Worm (Caenorhabditis elegans) whole organism, L2 larva: ENCODE results near the gene R10H1.1.

Experiments
- R02D3.7 ChIP-seq: fragments of 150-350 bp; optimal IDR thresholded peaks from 2 replicates; lab custom pipeline; 2014; ENCODE audit warnings: missing biosample characterization, missing genetic modification characterization
- ZK546.5 ChIP-seq: sonication (generic microtip); optimal IDR thresholded peaks from 2 replicates; lab custom pipeline; 2017; ENCODE audit warnings: missing biosample characterization, missing genetic modification characterization
- aly-2 ChIP-seq: fragments of 150-350 bp; optimal IDR thresholded peaks from 2 replicates; lab custom pipeline; 2014; ENCODE audit warnings: missing biosample characterization, missing genetic modification characterization
- blmp-1 ChIP-seq: sonication (generic microtip); optimal IDR thresholded peaks from 2 replicates; lab custom pipeline; 2017; ENCODE audit warnings: missing genetic modification characterization, mild to moderate bottlenecking, missing compliant biosample characterization, antibody characterized with exemption, moderate library complexity; ENCODE audit not compliant: insufficient read depth
- ceh-82 ChIP-seq: fragments of 150-350 bp; optimal IDR thresholded peaks from 2 replicates; lab custom pipeline; 2014; ENCODE audit warnings: missing biosample characterization, missing genetic modification characterization
- crh-2 ChIP-seq: sonication (generic microtip); optimal IDR thresholded peaks from 2 replicates; lab custom pipeline; 2017; ENCODE audit warnings: missing biosample characterization, missing genetic modification characterization
- dmd-4 ChIP-seq: sonication (generic microtip); optimal IDR thresholded peaks from 2 replicates; lab custom pipeline; 2017; ENCODE audit warnings: missing biosample characterization, missing genetic modification characterization
- egl-27 ChIP-seq: sonication (generic microtip); optimal IDR thresholded peaks from 3 replicates; lab custom pipeline; 2017; ENCODE audit warnings: missing biosample characterization, missing genetic modification reagents, missing genetic modification characterization
- fos-1 ChIP-seq: fragments of 150-350 bp; optimal IDR thresholded peaks from 2 replicates; lab custom pipeline; 2014; ENCODE audit warnings: missing biosample characterization, missing genetic modification characterization
- gmeb-1 ChIP-seq: fragments of 150-350 bp; optimal IDR thresholded peaks from 2 replicates; lab custom pipeline; 2014; ENCODE audit warnings: missing biosample characterization, missing genetic modification characterization
- lin-11 ChIP-seq: fragments of 150-350 bp; sonication (generic microtip); optimal IDR thresholded peaks from 2 replicates; lab custom pipeline; 2014; ENCODE audit warnings: missing biosample characterization, missing genetic modification characterization, inconsistent platforms, mixed read lengths
- lin-13 ChIP-seq: fragments of 150-350 bp; optimal IDR thresholded peaks from 2 replicates; lab custom pipeline; 2014; ENCODE audit warnings: missing biosample characterization, missing genetic modification reagents, missing genetic modification characterization
- lin-39 ChIP-seq: fragments of 150-350 bp; optimal IDR thresholded peaks from 2 replicates; lab custom pipeline; 2014; ENCODE audit warnings: missing biosample characterization, missing genetic modification reagents, missing genetic modification characterization
- lsy-2 ChIP-seq, 2 experiments: fragments of 150-350 bp in 1 of 2; sonication (generic microtip) in 1 of 2; optimal IDR thresholded peaks; 2 replicates each; lab custom pipeline; 2014 to 2017; ENCODE audit warnings: missing biosample characterization in 2 of 2, missing genetic modification characterization in 2 of 2
- mab-5 ChIP-seq: fragments of 150-350 bp; optimal IDR thresholded peaks from 2 replicates; lab custom pipeline; 2014; ENCODE audit warnings: missing biosample characterization, missing genetic modification characterization
- nhr-10 ChIP-seq: sonication (generic microtip); optimal IDR thresholded peaks from 2 replicates; lab custom pipeline; 2017; ENCODE audit warnings: missing biosample characterization, missing genetic modification characterization
- nhr-11 ChIP-seq: fragments of 150-350 bp; optimal IDR thresholded peaks from 2 replicates; lab custom pipeline; 2014; ENCODE audit warnings: missing biosample characterization, missing genetic modification characterization
- nhr-129 ChIP-seq: fragments of 150-350 bp; optimal IDR thresholded peaks from 2 replicates; lab custom pipeline; 2014; ENCODE audit warnings: missing biosample characterization, missing genetic modification characterization
- nhr-21 ChIP-seq: fragments of 150-350 bp; optimal IDR thresholded peaks from 2 replicates; lab custom pipeline; 2014; ENCODE audit warnings: missing biosample characterization, missing genetic modification characterization
- nhr-23 ChIP-seq: fragments of 150-350 bp; optimal IDR thresholded peaks from 2 replicates; lab custom pipeline; 2014; ENCODE audit warnings: missing biosample characterization, missing genetic modification reagents, missing genetic modification characterization
- nhr-25 ChIP-seq: fragments of 150-350 bp; sonication (generic microtip); optimal IDR thresholded peaks from 3 replicates; lab custom pipeline; 2014; ENCODE audit warnings: missing biosample characterization, missing genetic modification characterization
- sem-4 ChIP-seq: fragments of 150-350 bp; optimal IDR thresholded peaks from 2 replicates; lab custom pipeline; 2014; ENCODE audit warnings: missing biosample characterization, missing genetic modification reagents, missing genetic modification characterization
- skn-1 ChIP-seq: sonication (generic microtip); optimal IDR thresholded peaks from 2 replicates; lab custom pipeline; 2017; ENCODE audit warnings: missing biosample characterization, missing genetic modification characterization
- sma-3 ChIP-seq: sonication (generic microtip); optimal IDR thresholded peaks from 2 replicates; lab custom pipeline; 2016; ENCODE audit warnings: missing genetic modification reagents, missing genetic modification characterization, missing compliant biosample characterization
- sma-9 ChIP-seq, 2 experiments: fragments of 150-350 bp in 1 of 2; sonication (generic microtip) in 1 of 2; optimal IDR thresholded peaks; 2 replicates each; lab custom pipeline; 2014 to 2016; ENCODE audit warnings: missing genetic modification characterization in 2 of 2, mild to moderate bottlenecking in 1 of 2, missing biosample characterization in 1 of 2, missing compliant biosample characterization in 1 of 2, missing genetic modification reagents in 1 of 2, moderate library complexity in 1 of 2
- snpc-4 ChIP-seq: fragments of 150-350 bp; optimal IDR thresholded peaks from 2 replicates; lab custom pipeline; 2014; ENCODE audit warnings: missing biosample characterization, missing genetic modification characterization
- unc-55 ChIP-seq: fragments of 150-350 bp; sonication (generic microtip); optimal IDR thresholded peaks from 3 replicates; lab custom pipeline; 2014; ENCODE audit warnings: missing biosample characterization, missing genetic modification reagents, missing genetic modification characterization
- zag-1 ChIP-seq: fragments of 150-350 bp; optimal IDR thresholded peaks from 2 replicates; lab custom pipeline; 2014; ENCODE audit warnings: missing biosample characterization, missing genetic modification characterization
- ztf-1 ChIP-seq: fragments of 200-800 bp; sonication (Bioruptor generic); conservative IDR thresholded peaks from 2 replicates; pipeline ENCODE4 v1.3.6; 2022; ENCODE audit warnings: missing genetic modification characterization, missing compliant biosample characterization
- ztf-11 ChIP-seq: sonication (generic microtip); optimal IDR thresholded peaks from 2 replicates; lab custom pipeline; 2017; ENCODE audit warnings: missing biosample characterization, missing genetic modification characterization
- ztf-4 ChIP-seq: fragments of 150-350 bp; optimal IDR thresholded peaks from 2 replicates; lab custom pipeline; 2014; ENCODE audit warnings: missing biosample characterization, missing genetic modification characterization

Gene R10H1.1

DNA sequence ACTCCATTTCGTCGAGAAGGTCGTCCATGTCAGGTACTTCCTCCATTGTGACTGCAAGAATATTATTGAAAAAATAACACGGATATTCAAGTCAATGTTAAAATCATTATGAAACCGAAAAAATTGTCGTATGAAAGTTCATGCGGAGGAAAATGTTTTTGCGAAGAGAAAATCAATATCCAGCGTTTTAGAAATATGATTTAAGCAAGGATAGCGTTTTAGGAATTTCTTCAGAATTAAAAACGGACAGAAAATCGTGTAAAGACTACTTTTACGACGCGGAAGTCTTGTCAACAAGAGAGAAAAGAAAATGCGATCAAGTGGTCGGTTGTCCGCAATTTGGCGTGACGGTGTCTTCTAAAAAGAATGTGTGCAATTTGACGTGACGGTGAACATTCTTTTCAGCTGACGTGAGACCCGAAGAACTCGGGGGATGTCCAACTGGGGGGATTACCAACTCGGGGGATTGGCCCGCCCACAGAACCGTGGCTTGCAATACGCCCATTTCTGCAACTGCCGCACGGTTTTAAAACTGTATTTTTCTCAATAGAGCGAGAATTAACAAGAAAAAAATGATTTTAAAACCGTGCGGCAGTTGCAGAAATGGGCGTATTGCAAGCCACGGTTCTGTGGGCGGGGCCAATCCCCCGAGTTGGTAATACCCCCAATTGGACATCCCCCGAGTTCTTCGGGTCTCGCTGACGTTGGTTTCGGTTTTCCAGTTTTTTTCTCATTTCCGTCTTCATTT lies 15.6 kb upstream of the R10H1.1 start, which contains the start of the genes aka-1 and ubc-6 (continued):
- TF ChIP-seq lin-11 (tag; lab: Kevin White, UChicago), result peak; percentile 89
- TF ChIP-seq nhr-129 (tag; lab: Kevin White, UChicago), result peak; percentile 84
- TF ChIP-seq ztf-1 (GFP tag; lab: Robert Waterston, UW), result no peak
- peak; percentile 83 for TF ChIP-seq nhr-25 (tag; lab: Kevin White, UChicago)
- TF ChIP-seq nhr-23 (tag; lab: Kevin White, UChicago), result no peak
- peak; percentile 37 for TF ChIP-seq zag-1 (tag; lab: Kevin White, UChicago)

ce11 chrII:7483009-7483408 lies 11.2 kb upstream of the R10H1.1 start, which contains the start of gene cah-2:
TSS of gene cah-2 (minus strand) at chrII:7483109.
- TF ChIP-seq lsy-2 (tag; optimal IDR thresholded peaks at IDR 0.05; lab: Kevin White, UChicago), result no peak
- TF ChIP-seq gmeb-1 (tag; lab: Kevin White, UChicago), result no peak
- no peak for TF ChIP-seq lin-13
- no peak for TF ChIP-seq nhr-11
- TF ChIP-seq crh-2 (tag; lab: Kevin White, UChicago), result no peak
- no peak for TF ChIP-seq mab-5 (tag; lab: Kevin White, UChicago)
- no peak for TF ChIP-seq dmd-4
- no peak for TF ChIP-seq ztf-4
- no peak for TF ChIP-seq ztf-11 (tag; lab: Kevin White, UChicago)
- TF ChIP-seq sma-9 (GFP tag; optimal IDR thresholded peaks at IDR 0.05; lab: Kevin White, UChicago), result no peak
- TF ChIP-seq sma-9 (tag; optimal IDR thresholded peaks at IDR 0.05; lab: Kevin White, UChicago), result no peak
- no peak for TF ChIP-seq R02D3.7 (tag; lab: Kevin White, UChicago)
- no peak for TF ChIP-seq sma-3 (GFP tag; lab: Kevin White, UChicago)

DNA sequence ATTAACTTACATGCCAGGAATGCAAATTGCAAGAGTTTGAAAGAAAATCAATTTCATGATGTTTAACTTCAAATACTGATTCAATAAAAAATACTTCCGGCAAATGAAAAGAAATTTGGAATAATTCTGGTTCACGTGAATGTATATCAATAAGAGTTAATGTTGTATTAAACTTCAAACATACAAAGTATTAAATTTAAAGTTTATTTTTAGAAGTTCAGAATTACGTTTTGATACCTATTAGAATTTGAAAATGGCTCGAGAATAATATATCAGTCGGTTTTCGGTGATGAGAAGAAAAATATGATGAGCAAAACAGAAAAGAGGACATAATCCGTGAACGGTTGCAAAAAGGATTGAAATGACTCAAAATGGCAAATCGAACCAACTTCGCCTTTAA lies 4.7 kb upstream of the R10H1.1 start, which contains the start of gene D1022.9:
Gene D1022.9, minus strand, starts transcription at position 101 of the 400 bp plus-strand sequence.
- TF ChIP-seq skn-1 (tag; lab: Kevin White, UChicago), result no peak
- no peak for TF ChIP-seq nhr-11
- TF ChIP-seq ZK546.5 (tag; lab: Kevin White, UChicago), result no peak
- TF ChIP-seq ztf-4, result no peak
- no peak for TF ChIP-seq snpc-4
- TF ChIP-seq unc-55 (GFP tag; lab: Kevin White, UChicago), result no peak
- no peak for TF ChIP-seq lin-39 (tag; lab: Kevin White, UChicago)
- no peak for TF ChIP-seq egl-27
- no peak for TF ChIP-seq aly-2 (tag; lab: Kevin White, UChicago)

ce11 chrII:7493599-7493998 lies 656 bp upstream of the R10H1.1 start, which contains the start of gene nas-23:
TSS of gene nas-23 (minus strand) at chrII:7493699.
- TF ChIP-seq nhr-11 (no peak), nhr-10 (tag; lab: Kevin White, UChicago) (no peak), nhr-21 (no peak), ZK546.5 (tag; lab: Kevin White, UChicago) (no peak), mab-5 (tag; lab: Kevin White, UChicago) (no peak), ztf-11 (tag; lab: Kevin White, UChicago) (no peak), zag-1 (tag; lab: Kevin White, UChicago) (no peak), fos-1 (tag; lab: Kevin White, UChicago) (no peak), egl-27 (no peak), sma-9 (GFP tag; optimal IDR thresholded peaks at IDR 0.05; lab: Kevin White, UChicago) (no peak), sma-9 (tag; optimal IDR thresholded peaks at IDR 0.05; lab: Kevin White, UChicago) (no peak), sma-3 (GFP tag; lab: Kevin White, UChicago) (no peak), snpc-4 (no peak), ceh-82 (tag; lab: Kevin White, UChicago) (no peak), sem-4 (no peak)
- TF ChIP-seq, all 48 proteins: peak for 0

DNA sequence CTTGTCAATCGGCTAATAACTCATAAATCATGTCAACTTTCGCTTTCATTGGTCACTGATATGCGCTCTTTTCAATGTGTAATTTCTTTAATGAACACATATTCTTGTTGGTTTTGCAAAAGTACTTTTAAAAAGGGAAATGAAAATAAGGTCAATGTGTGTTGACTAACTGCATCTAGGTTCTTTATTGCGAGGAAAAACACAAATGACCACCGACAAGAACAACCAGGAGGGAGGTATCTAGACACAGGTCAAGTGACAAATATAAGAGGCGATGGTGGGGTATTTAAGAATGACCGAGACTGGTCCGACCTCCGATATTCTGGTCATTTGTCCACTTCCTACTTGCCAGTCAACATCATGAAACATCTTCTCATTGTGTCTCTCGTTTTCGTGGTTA lies 1.8 kb downstream of the R10H1.1 start, which contains the start of gene spi-1:
Gene spi-1, plus strand, starts transcription at position 178 of the 400 bp plus-strand sequence.
- TF ChIP-seq ceh-82 (tag; lab: Kevin White, UChicago) (no peak), blmp-1 (tag; lab: Kevin White, UChicago) (peak; percentile 67), ztf-4 (no peak)
